Worm (Caenorhabditis elegans) whole organism, L1 larva: Measurements from ENCODE around the gene dpy-26.

Experiments
- C04F5.9 ChIP-seq: sonication (generic microtip); optimal IDR thresholded peaks from 2 replicates; lab custom pipeline; 2016; ENCODE audit warnings: missing genetic modification characterization, missing compliant biosample characterization
- C16A3.4 ChIP-seq: fragments of 150-350 bp; optimal IDR thresholded peaks from 2 replicates; lab custom pipeline; 2014; ENCODE audit warnings: missing biosample characterization, missing genetic modification characterization
- C34B4.2 ChIP-seq: sonication (generic microtip); optimal IDR thresholded peaks from 2 replicates; lab custom pipeline; 2017; ENCODE audit warnings: mild to moderate bottlenecking, missing genetic modification characterization, missing compliant biosample characterization
- ama-1 ChIP-seq: fragments of 150-350 bp; optimal IDR thresholded peaks from 2 replicates; lab custom pipeline; 2014
- dpl-1 ChIP-seq, 3 experiments: fragments of 150-350 bp in 2 of 3; sonication (generic microtip) in 1 of 3; optimal IDR thresholded peaks; 2 replicates each; lab custom pipeline; 2014 to 2017; ENCODE audit warnings: missing biosample characterization in 3 of 3, missing genetic modification characterization in 3 of 3, missing genetic modification reagents in 3 of 3
- dsc-1 ChIP-seq: sonication (generic microtip); optimal IDR thresholded peaks from 2 replicates; lab custom pipeline; 2016; ENCODE audit warnings: mild to moderate bottlenecking, missing genetic modification characterization, missing compliant biosample characterization
- efl-1 ChIP-seq, 4 experiments: fragments of 150-350 bp; optimal IDR thresholded peaks in 3 of 4; peaks in 1 of 4; 1 replicate in 1 of 4; 2 replicates in 3 of 4; lab custom pipeline; 2014; ENCODE audit warnings: missing biosample characterization in 2 of 4, missing genetic modification characterization in 2 of 4, missing genetic modification reagents in 2 of 4
- efl-3 ChIP-seq: fragments of 200-800 bp; sonication (Bioruptor generic); optimal IDR thresholded peaks from 2 replicates; lab custom pipeline; 2018; ENCODE audit warnings: mild to moderate bottlenecking, missing genetic modification characterization, missing compliant biosample characterization
- egl-13 ChIP-seq: sonication (generic microtip); optimal IDR thresholded peaks from 2 replicates; lab custom pipeline; 2016; ENCODE audit warnings: missing genotype, missing genetic modification reagents, missing genetic modification characterization, missing compliant biosample characterization
- elt-2 ChIP-seq: sonication (generic microtip); optimal IDR thresholded peaks from 2 replicates; lab custom pipeline; 2016; ENCODE audit warnings: missing genetic modification characterization, mild to moderate bottlenecking, inconsistent platforms, missing compliant biosample characterization, missing genetic modification reagents
- ets-5 ChIP-seq: fragments of 200-800 bp; sonication (Bioruptor generic); IDR thresholded peaks from 2 replicates; pipeline ENCODE4 v1.3.6; 2022; ENCODE audit warnings: missing genetic modification characterization, missing compliant biosample characterization
- fkh-10 ChIP-seq: sonication (generic microtip); optimal IDR thresholded peaks from 2 replicates; lab custom pipeline; 2017; ENCODE audit warnings: missing biosample characterization, missing genetic modification reagents, missing genetic modification characterization
- fkh-4 ChIP-seq: sonication (generic microtip); optimal IDR thresholded peaks from 2 replicates; lab custom pipeline; 2016; ENCODE audit warnings: missing compliant biosample characterization, missing genetic modification characterization, borderline replicate concordance
- fos-1 ChIP-seq: fragments of 150-350 bp; optimal IDR thresholded peaks from 2 replicates; lab custom pipeline; 2014; ENCODE audit warnings: missing biosample characterization, missing genetic modification characterization
- hlh-4 ChIP-seq: sonication (generic microtip); optimal IDR thresholded peaks from 2 replicates; lab custom pipeline; 2016; ENCODE audit warnings: mild to moderate bottlenecking, missing genetic modification characterization, missing compliant biosample characterization
- jun-1 ChIP-seq: fragments of 150-350 bp; optimal IDR thresholded peaks from 2 replicates; lab custom pipeline; 2014; ENCODE audit warnings: missing biosample characterization, missing genetic modification reagents, missing genetic modification characterization
- lin-14 ChIP-seq: fragments of 200-800 bp; sonication (Bioruptor generic); optimal IDR thresholded peaks from 2 replicates; lab custom pipeline; 2018; ENCODE audit warnings: mild to moderate bottlenecking, missing genetic modification characterization, moderate library complexity, missing compliant biosample characterization
- lin-39 ChIP-seq: fragments of 150-350 bp; optimal IDR thresholded peaks from 2 replicates; lab custom pipeline; 2014; ENCODE audit warnings: missing biosample characterization, missing genetic modification reagents, missing genetic modification characterization
- lir-3 ChIP-seq: sonication (generic microtip); optimal IDR thresholded peaks from 2 replicates; lab custom pipeline; 2016; ENCODE audit warnings: mild to moderate bottlenecking, missing genetic modification characterization, moderate library complexity, missing compliant biosample characterization; ENCODE audit not compliant: poor library complexity
- nhr-20 ChIP-seq: sonication (generic microtip); optimal IDR thresholded peaks from 2 replicates; lab custom pipeline; 2016; ENCODE audit warnings: mild to moderate bottlenecking, missing genetic modification characterization, missing compliant biosample characterization
- nhr-237 ChIP-seq: fragments of 150-350 bp; optimal IDR thresholded peaks from 2 replicates; lab custom pipeline; 2014; ENCODE audit warnings: missing biosample characterization, missing genetic modification characterization
- nhr-71 ChIP-seq: sonication (generic microtip); optimal IDR thresholded peaks from 2 replicates; lab custom pipeline; 2016; ENCODE audit warnings: mild to moderate bottlenecking, missing genetic modification characterization, moderate library complexity, missing compliant biosample characterization
- pag-3 ChIP-seq: sonication (generic microtip); optimal IDR thresholded peaks from 2 replicates; lab custom pipeline; 2017; ENCODE audit warnings: missing genetic modification characterization, mild to moderate bottlenecking, missing compliant biosample characterization, antibody characterized with exemption, borderline replicate concordance; ENCODE audit not compliant: insufficient read depth
- pax-3 ChIP-seq: fragments of 200-800 bp; sonication (Bioruptor generic); optimal IDR thresholded peaks from 2 replicates; lab custom pipeline; 2018; ENCODE audit warnings: mild to moderate bottlenecking, missing genetic modification characterization, moderate library complexity, missing compliant biosample characterization
- rnt-1 ChIP-seq: sonication (generic microtip); optimal IDR thresholded peaks from 2 replicates; lab custom pipeline; 2016; ENCODE audit warnings: mild to moderate bottlenecking, missing genetic modification characterization, moderate library complexity, missing compliant biosample characterization
- sup-37 ChIP-seq: fragments of 200-800 bp; sonication (Bioruptor generic); optimal IDR thresholded peaks from 2 replicates; lab custom pipeline; 2018; ENCODE audit warnings: mild to moderate bottlenecking, missing genetic modification characterization, missing compliant biosample characterization
- tlp-1 ChIP-seq: fragments of 150-350 bp; optimal IDR thresholded peaks from 2 replicates; lab custom pipeline; 2014; ENCODE audit warnings: missing biosample characterization, missing genetic modification characterization
- unc-130 ChIP-seq: fragments of 150-350 bp; optimal IDR thresholded peaks from 2 replicates; lab custom pipeline; 2017; ENCODE audit warnings: missing biosample characterization, missing genetic modification characterization, inconsistent platforms
- unc-62 ChIP-seq: fragments of 150-350 bp; optimal IDR thresholded peaks from 2 replicates; lab custom pipeline; 2014; ENCODE audit warnings: missing biosample characterization, missing genetic modification reagents, missing genetic modification characterization
- unc-86 ChIP-seq: sonication (generic microtip); optimal IDR thresholded peaks from 2 replicates; lab custom pipeline; 2016; ENCODE audit warnings: missing genetic modification characterization, missing compliant biosample characterization
- zip-4 ChIP-seq: fragments of 200-800 bp; sonication (Bioruptor generic); optimal IDR thresholded peaks from 2 replicates; lab custom pipeline; 2018; ENCODE audit warnings: mild to moderate bottlenecking, missing genetic modification characterization, moderate library complexity, missing compliant biosample characterization
- ztf-4 ChIP-seq: fragments of 150-350 bp; optimal IDR thresholded peaks from 2 replicates; lab custom pipeline; 2014; ENCODE audit warnings: missing biosample characterization, missing genetic modification characterization

The dpy-26 gene

ce11 chrIV:12456613-12457012 is 5.5 kb upstream of the dpy-26 start, which contains the start of gene C25G4.7:
TSS of gene C25G4.7 (plus strand) at chrIV:12456913.
- TF ChIP-seq unc-62 (GFP tag; lab: Kevin White, UChicago) (no peak), dsc-1 (tag; lab: Kevin White, UChicago) (no peak), egl-13 (no peak), fos-1 (tag; lab: Kevin White, UChicago) (no peak), fkh-10 (no peak), nhr-71 (tag; lab: Kevin White, UChicago) (no peak), unc-86 (tag; lab: Kevin White, UChicago) (no peak), pax-3 (tag; lab: Kevin White, UChicago) (no peak)

- TF ChIP-seq ztf-4 (tag; lab: Kevin White, UChicago) = no peak
- no peak for TF ChIP-seq jun-1
- TF ChIP-seq ama-1 (lab: Kevin White, UChicago) = no peak
- no peak for TF ChIP-seq unc-130 (tag; lab: Kevin White, UChicago)
- TF ChIP-seq rnt-1 = no peak
- TF ChIP-seq pag-3 (tag; lab: Kevin White, UChicago) = no peak
- TF ChIP-seq hlh-4 = no peak
- TF ChIP-seq C16A3.4 (tag; lab: Kevin White, UChicago) = no peak
- TF ChIP-seq efl-1 (optimal IDR thresholded peaks at IDR 0.05; lab: Kevin White, UChicago) = no peak
- TF ChIP-seq efl-1 (GFP tag; optimal IDR thresholded peaks at IDR 0.05 in 1 of 2; lab: Kevin White, UChicago) = no peak
- no peak for TF ChIP-seq efl-3 (GFP tag; lab: Kevin White, UChicago)
- no peak for TF ChIP-seq dpl-1 (GFP tag; optimal IDR thresholded peaks at IDR 0.05; lab: Kevin White, UChicago)
- no peak for TF ChIP-seq fkh-4
- TF ChIP-seq sup-37 (GFP tag; lab: Kevin White, UChicago) = no peak
- TF ChIP-seq nhr-71 (tag; lab: Kevin White, UChicago) = no peak
- no peak for TF ChIP-seq lir-3
- no peak for TF ChIP-seq nhr-237 (tag; lab: Kevin White, UChicago)
- TF ChIP-seq C34B4.2 = no peak
- no peak for TF ChIP-seq lin-14 (GFP tag; lab: Kevin White, UChicago)
These were observed 3.6 kb upstream of the dpy-26 start, which contains the start of gene smz-1 for ce11 chrIV:12454750-12455149. TSS of gene smz-1 (plus strand) at chrIV:12455050.

- TF ChIP-seq tlp-1 (tag; lab: Kevin White, UChicago) (no peak), nhr-237 (tag; lab: Kevin White, UChicago) (no peak)
These were observed 3.0 kb upstream of the dpy-26 start, which contains the start of gene spe-44 for ce11 chrIV:12454115-12454514. TSS of gene spe-44 (minus strand) at chrIV:12454215.

ce11 chrIV:12445463-12445934 is 5.6 kb downstream of the dpy-26 start, which contains the start of gene C25G4.3:
TSS of gene C25G4.3 (minus strand) at chrIV:12445884.
- TF ChIP-seq lin-39 (tag; lab: Kevin White, UChicago) (no peak), ets-5 (GFP tag; lab: Robert Waterston, UW) (no peak), C04F5.9 (no peak), elt-2 (no peak), nhr-237 (tag; lab: Kevin White, UChicago) (no peak), nhr-20 (tag; lab: Kevin White, UChicago) (no peak), nhr-71 (tag; lab: Kevin White, UChicago) (no peak), unc-130 (tag; lab: Kevin White, UChicago) (no peak), hlh-4 (no peak)

ce11 chrIV:12443936-12444335 is 7.2 kb downstream of the dpy-26 start, which contains the start of gene C25G4.2:
TSS of gene C25G4.2 (minus strand) at chrIV:12444035.
- no peak for TF ChIP-seq C34B4.2

ce11 chrIV:12441715-12442114 is 9.4 kb downstream of the dpy-26 start, which contains the start of gene C25G4.17:
TSS of gene C25G4.17 (plus strand) at chrIV:12442015.
- TF ChIP-seq zip-4 = no peak
- TF ChIP-seq, all 84 proteins: peak for 0
